Worm (Caenorhabditis elegans) whole organism, L1 larva: Measurements from ENCODE around the gene ints-9.

Experiments used
- C04F5.9 ChIP-seq: sonication (generic microtip); optimal IDR thresholded peaks from 2 replicates; lab custom pipeline; 2016; ENCODE audit warnings: missing genetic modification characterization, missing compliant biosample characterization
- C16A3.4 ChIP-seq: fragments of 150-350 bp; optimal IDR thresholded peaks from 2 replicates; lab custom pipeline; 2014; ENCODE audit warnings: missing biosample characterization, missing genetic modification characterization
- Y116A8C.19 ChIP-seq: sonication (generic microtip); optimal IDR thresholded peaks from 2 replicates; lab custom pipeline; 2016; ENCODE audit warnings: missing compliant biosample characterization, missing genetic modification characterization, borderline replicate concordance
- alr-1 ChIP-seq: fragments of 200-800 bp; sonication (Bioruptor generic); optimal IDR thresholded peaks from 2 replicates; lab custom pipeline; 2018; ENCODE audit warnings: borderline replicate concordance, mild to moderate bottlenecking, missing genetic modification characterization, missing compliant biosample characterization
- aly-2 ChIP-seq: fragments of 150-350 bp; optimal IDR thresholded peaks from 2 replicates; lab custom pipeline; 2014; ENCODE audit warnings: missing biosample characterization, missing genetic modification characterization
- ama-1 ChIP-seq: fragments of 150-350 bp; optimal IDR thresholded peaks from 2 replicates; lab custom pipeline; 2014
- blmp-1 ChIP-seq: fragments of 150-350 bp; optimal IDR thresholded peaks from 2 replicates; lab custom pipeline; 2014; ENCODE audit warnings: missing biosample characterization, missing genetic modification characterization
- ceh-63 ChIP-seq: fragments of 200-800 bp; sonication (Bioruptor generic); optimal IDR thresholded peaks from 2 replicates; lab custom pipeline; 2018; ENCODE audit warnings: mild to moderate bottlenecking, missing genetic modification characterization, missing compliant biosample characterization
- ceh-82 ChIP-seq, 3 experiments: fragments of 150-350 bp in 1 of 3; sonication (generic microtip) in 2 of 3; optimal IDR thresholded peaks; 2 replicates each; lab custom pipeline; 2014 to 2017; ENCODE audit warnings: missing biosample characterization in 3 of 3, missing genetic modification characterization in 3 of 3
- ces-1 ChIP-seq: fragments of 150-350 bp; optimal IDR thresholded peaks from 2 replicates; lab custom pipeline; 2014; ENCODE audit warnings: missing biosample characterization, missing genetic modification reagents, missing genetic modification characterization
- dpl-1 ChIP-seq, 3 experiments: fragments of 150-350 bp in 2 of 3; sonication (generic microtip) in 1 of 3; optimal IDR thresholded peaks; 2 replicates each; lab custom pipeline; 2014 to 2017; ENCODE audit warnings: missing biosample characterization in 3 of 3, missing genetic modification characterization in 3 of 3, missing genetic modification reagents in 3 of 3
- dsc-1 ChIP-seq: sonication (generic microtip); optimal IDR thresholded peaks from 2 replicates; lab custom pipeline; 2016; ENCODE audit warnings: mild to moderate bottlenecking, missing genetic modification characterization, missing compliant biosample characterization
- efl-1 ChIP-seq, 4 experiments: fragments of 150-350 bp; optimal IDR thresholded peaks in 3 of 4; peaks in 1 of 4; 1 replicate in 1 of 4; 2 replicates in 3 of 4; lab custom pipeline; 2014; ENCODE audit warnings: missing biosample characterization in 2 of 4, missing genetic modification characterization in 2 of 4, missing genetic modification reagents in 2 of 4
- efl-3 ChIP-seq: fragments of 200-800 bp; sonication (Bioruptor generic); optimal IDR thresholded peaks from 2 replicates; lab custom pipeline; 2018; ENCODE audit warnings: mild to moderate bottlenecking, missing genetic modification characterization, missing compliant biosample characterization
- elt-3 ChIP-seq, 6 experiments: fragments of 150-350 bp in 1 of 6; sonication (generic microtip); optimal IDR thresholded peaks; 2 replicates each; lab custom pipeline; 2017 to 2018; ENCODE audit warnings: missing biosample characterization in 6 of 6, missing genetic modification characterization in 6 of 6, inconsistent platforms in 1 of 6
- fkh-8 ChIP-seq: sonication (generic microtip); optimal IDR thresholded peaks from 2 replicates; lab custom pipeline; 2016; ENCODE audit warnings: mild to moderate bottlenecking, missing genetic modification characterization, missing compliant biosample characterization
- fos-1 ChIP-seq: fragments of 150-350 bp; optimal IDR thresholded peaks from 2 replicates; lab custom pipeline; 2014; ENCODE audit warnings: missing biosample characterization, missing genetic modification characterization
- grh-1 ChIP-seq: fragments of 200-800 bp; sonication (Bioruptor generic); IDR thresholded peaks from 2 replicates; pipeline ENCODE4 v1.3.6; 2022; ENCODE audit warnings: missing genetic modification reagents, missing genetic modification characterization, missing compliant biosample characterization
- irx-1 ChIP-seq: sonication (generic microtip); optimal IDR thresholded peaks from 2 replicates; lab custom pipeline; 2016; ENCODE audit warnings: missing genetic modification characterization, missing compliant biosample characterization
- isw-1 ChIP-seq: fragments of 200-800 bp; sonication (Bioruptor generic); IDR thresholded peaks from 2 replicates; pipeline ENCODE4 v1.3.6; 2022; ENCODE audit warnings: missing genetic modification characterization, missing compliant biosample characterization
- jun-1 ChIP-seq: fragments of 150-350 bp; optimal IDR thresholded peaks from 2 replicates; lab custom pipeline; 2014; ENCODE audit warnings: missing biosample characterization, missing genetic modification reagents, missing genetic modification characterization
- lin-13 ChIP-seq: fragments of 150-350 bp; optimal IDR thresholded peaks from 2 replicates; lab custom pipeline; 2014; ENCODE audit warnings: missing biosample characterization, missing genetic modification reagents, missing genetic modification characterization
- lin-14 ChIP-seq: fragments of 200-800 bp; sonication (Bioruptor generic); optimal IDR thresholded peaks from 2 replicates; lab custom pipeline; 2018; ENCODE audit warnings: mild to moderate bottlenecking, missing genetic modification characterization, moderate library complexity, missing compliant biosample characterization
- lin-15B ChIP-seq: fragments of 150-350 bp; sonication (generic microtip); optimal IDR thresholded peaks from 3 replicates; lab custom pipeline; 2014; ENCODE audit warnings: missing biosample characterization, missing genetic modification characterization
- lin-35 ChIP-seq, 2 experiments: fragments of 150-350 bp; optimal IDR thresholded peaks; 2 replicates each; lab custom pipeline; 2014; ENCODE audit warnings: missing biosample characterization in 2 of 2, missing genetic modification characterization in 2 of 2, missing genetic modification reagents in 2 of 2
- lsy-2 ChIP-seq, 2 experiments: fragments of 150-350 bp; optimal IDR thresholded peaks; 2 replicates each; lab custom pipeline; 2014; ENCODE audit warnings: missing biosample characterization in 2 of 2, missing genetic modification characterization in 2 of 2
- mdl-1 ChIP-seq, 2 experiments: fragments of 150-350 bp; optimal IDR thresholded peaks; 2 replicates each; lab custom pipeline; 2014 to 2017; ENCODE audit warnings: missing biosample characterization in 2 of 2, missing genetic modification characterization in 2 of 2, inconsistent platforms in 1 of 2
- mep-1 ChIP-seq: fragments of 150-350 bp; optimal IDR thresholded peaks from 2 replicates; lab custom pipeline; 2014; ENCODE audit warnings: missing biosample characterization, missing genetic modification characterization
- nhr-19 ChIP-seq: fragments of 200-800 bp; sonication (Bioruptor generic); conservative IDR thresholded peaks from 2 replicates; pipeline ENCODE4 v1.3.6; 2022; ENCODE audit warnings: missing genetic modification characterization, missing compliant biosample characterization
- nhr-20 ChIP-seq: sonication (generic microtip); optimal IDR thresholded peaks from 2 replicates; lab custom pipeline; 2016; ENCODE audit warnings: mild to moderate bottlenecking, missing genetic modification characterization, missing compliant biosample characterization
- nhr-237 ChIP-seq: fragments of 150-350 bp; optimal IDR thresholded peaks from 2 replicates; lab custom pipeline; 2014; ENCODE audit warnings: missing biosample characterization, missing genetic modification characterization
- nhr-47 ChIP-seq: sonication (generic microtip); optimal IDR thresholded peaks from 2 replicates; lab custom pipeline; 2016; ENCODE audit warnings: mild to moderate bottlenecking, missing genetic modification characterization, moderate library complexity, missing compliant biosample characterization
- nhr-71 ChIP-seq: sonication (generic microtip); optimal IDR thresholded peaks from 2 replicates; lab custom pipeline; 2016; ENCODE audit warnings: mild to moderate bottlenecking, missing genetic modification characterization, moderate library complexity, missing compliant biosample characterization
- nhr-76 ChIP-seq: sonication (generic microtip); optimal IDR thresholded peaks from 2 replicates; lab custom pipeline; 2017; ENCODE audit warnings: missing biosample characterization, missing genetic modification characterization
- nhr-84 ChIP-seq: sonication (generic microtip); optimal IDR thresholded peaks from 2 replicates; lab custom pipeline; 2017; ENCODE audit warnings: missing biosample characterization, missing genetic modification characterization
- nhr-85 ChIP-seq: sonication (generic microtip); peaks from one replicate; lab custom pipeline; 2016; ENCODE audit warnings: missing genetic modification characterization, inconsistent platforms, missing compliant biosample characterization
- nhr-90 ChIP-seq: sonication (generic microtip); optimal IDR thresholded peaks from 2 replicates; lab custom pipeline; 2016; ENCODE audit warnings: mild to moderate bottlenecking, missing genetic modification characterization, missing compliant biosample characterization; ENCODE audit not compliant: poor library complexity
- pag-3 ChIP-seq: sonication (generic microtip); optimal IDR thresholded peaks from 2 replicates; lab custom pipeline; 2017; ENCODE audit warnings: missing genetic modification characterization, mild to moderate bottlenecking, missing compliant biosample characterization, antibody characterized with exemption, borderline replicate concordance; ENCODE audit not compliant: insufficient read depth
- pqm-1 ChIP-seq: sonication (generic microtip); optimal IDR thresholded peaks from 3 replicates; lab custom pipeline; 2017; ENCODE audit warnings: missing biosample characterization, missing genetic modification characterization
- rnt-1 ChIP-seq: sonication (generic microtip); optimal IDR thresholded peaks from 2 replicates; lab custom pipeline; 2016; ENCODE audit warnings: mild to moderate bottlenecking, missing genetic modification characterization, moderate library complexity, missing compliant biosample characterization
- skn-1 ChIP-seq: fragments of 150-350 bp; optimal IDR thresholded peaks from 2 replicates; lab custom pipeline; 2014; ENCODE audit warnings: missing biosample characterization, missing genetic modification characterization
- snpc-4 ChIP-seq: fragments of 150-350 bp; optimal IDR thresholded peaks from 2 replicates; lab custom pipeline; 2014; ENCODE audit warnings: missing biosample characterization, missing genetic modification characterization
- snu-23 ChIP-seq: sonication (generic microtip); optimal IDR thresholded peaks from 2 replicates; lab custom pipeline; 2016; ENCODE audit warnings: missing genetic modification characterization, missing compliant biosample characterization
- swsn-7 ChIP-seq: sonication (generic microtip); optimal IDR thresholded peaks from 2 replicates; lab custom pipeline; 2016; ENCODE audit warnings: missing genetic modification characterization, missing compliant biosample characterization
- tbx-2 ChIP-seq: sonication (generic microtip); optimal IDR thresholded peaks from 2 replicates; lab custom pipeline; 2016; ENCODE audit warnings: missing genetic modification characterization, missing compliant biosample characterization
- tlp-1 ChIP-seq: fragments of 150-350 bp; optimal IDR thresholded peaks from 2 replicates; lab custom pipeline; 2014; ENCODE audit warnings: missing biosample characterization, missing genetic modification characterization
- unc-86 ChIP-seq: sonication (generic microtip); optimal IDR thresholded peaks from 2 replicates; lab custom pipeline; 2016; ENCODE audit warnings: missing genetic modification characterization, missing compliant biosample characterization
- vab-15 ChIP-seq: sonication (generic microtip); optimal IDR thresholded peaks from 2 replicates; lab custom pipeline; 2017; ENCODE audit warnings: missing genotype, mild to moderate bottlenecking, missing genetic modification characterization, missing compliant biosample characterization
- xbp-1 ChIP-seq: sonication (generic microtip); optimal IDR thresholded peaks from 2 replicates; lab custom pipeline; 2016; ENCODE audit warnings: missing genetic modification characterization, missing compliant biosample characterization
- zag-1 ChIP-seq: fragments of 150-350 bp; optimal IDR thresholded peaks from 2 replicates; lab custom pipeline; 2014; ENCODE audit warnings: missing biosample characterization, missing genetic modification characterization

Gene ints-9

ce11 chrV:7580378-7580777, 4.8 kb downstream of the ints-9 start, which contains the start of gene ets-6 (continued):
- TF ChIP-seq nhr-90 (tag; lab: Kevin White, UChicago) (peak; percentile 46), ceh-63 (GFP tag; lab: Kevin White, UChicago) (no peak)
- TF ChIP-seq, all 84 proteins: peak for 29

ce11 chrV:7587637-7588036, 12.0 kb downstream of the ints-9 start, which contains the start of the genes F19F10.11 and C50E3.5:
Gene F19F10.11 (minus strand): TSS chrV:7587704.
Gene C50E3.5 (plus strand): TSS chrV:7587996.
- TF ChIP-seq Y116A8C.19 (tag; lab: Kevin White, UChicago) (no peak), pqm-1 (tag; lab: Kevin White, UChicago) (no peak), ces-1 (GFP tag; lab: Kevin White, UChicago) (no peak), zag-1 (tag; lab: Kevin White, UChicago) (no peak), nhr-85 (peak; percentile 74), nhr-90 (tag; lab: Kevin White, UChicago) (peak; percentile 66), nhr-20 (peak; percentile 69), nhr-237 (no peak), fos-1 (peak; percentile 46), nhr-19 (GFP tag; lab: Robert Waterston, UW) (peak; percentile 66), dsc-1 (tag; lab: Kevin White, UChicago) (peak; percentile 62), snu-23 (GFP tag; lab: Kevin White, UChicago) (peak; percentile 78), dpl-1 (GFP tag; optimal IDR thresholded peaks at IDR 0.05; lab: Kevin White, UChicago) (peak; percentile 48 to 72 (median 66)), swsn-7 (tag; lab: Kevin White, UChicago) (peak; percentile 70), nhr-47 (tag; lab: Kevin White, UChicago) (peak; percentile 73), lin-15B (tag; lab: Kevin White, UChicago) (peak; percentile 38), elt-3 (tag; optimal IDR thresholded peaks at IDR 0.05; lab: Kevin White, UChicago) (peak in 1 of 6 experiments; percentile 57), nhr-84 (tag; lab: Kevin White, UChicago) (no peak), efl-1 (optimal IDR thresholded peaks at IDR 0.05; lab: Kevin White, UChicago) (peak; percentile 69 to 71), efl-1 (GFP tag; optimal IDR thresholded peaks at IDR 0.05 in 1 of 2; lab: Kevin White, UChicago) (peak; percentile 69 to 95), vab-15 (tag; lab: Kevin White, UChicago) (no peak), skn-1 (tag; lab: Kevin White, UChicago) (peak; percentile 48), fkh-8 (no peak), grh-1 (peak; percentile 18; the same call in 1 of the 2 replicates), ama-1 (no peak), alr-1 (tag; lab: Kevin White, UChicago) (no peak), jun-1 (no peak), lin-14 (GFP tag; lab: Kevin White, UChicago) (peak; percentile 79), snpc-4 (tag; lab: Kevin White, UChicago) (peak; percentile 68), pag-3 (peak; percentile 22), blmp-1 (tag; lab: Kevin White, UChicago) (peak; percentile 56), isw-1 (GFP tag; lab: Robert Waterston, UW) (peak; percentile 26), lin-35 (GFP tag; optimal IDR thresholded peaks at IDR 0.05; lab: Kevin White, UChicago) (peak; percentile 27 to 64), efl-3 (GFP tag; lab: Kevin White, UChicago) (no peak), ceh-82 (tag; optimal IDR thresholded peaks at IDR 0.05; lab: Kevin White, UChicago) (peak; percentile 21 to 60 (median 44)), rnt-1 (peak; percentile 57), mep-1 (tag; lab: Kevin White, UChicago) (peak; percentile 82), mdl-1 (tag; optimal IDR thresholded peaks at IDR 0.05; lab: Kevin White, UChicago) (peak in 1 of 2 experiments; percentile 32), lsy-2 (tag; optimal IDR thresholded peaks at IDR 0.05; lab: Kevin White, UChicago) (peak; percentile 71 to 74), lin-13 (GFP tag; lab: Kevin White, UChicago) (peak; percentile 53), irx-1 (tag; lab: Kevin White, UChicago) (peak; percentile 42), tbx-2 (tag; lab: Kevin White, UChicago) (peak; percentile 70), tlp-1 (tag; lab: Kevin White, UChicago) (no peak), unc-86 (tag; lab: Kevin White, UChicago) (peak; percentile 64), C16A3.4 (tag; lab: Kevin White, UChicago) (peak; percentile 67), C04F5.9 (tag; lab: Kevin White, UChicago) (no peak), nhr-76 (tag; lab: Kevin White, UChicago) (no peak), aly-2 (tag; lab: Kevin White, UChicago) (no peak), xbp-1 (tag; lab: Kevin White, UChicago) (peak; percentile 67), nhr-71 (tag; lab: Kevin White, UChicago) (peak; percentile 79)
- TF ChIP-seq, all 84 proteins: peak for 33
